Fruit fly (Drosophila melanogaster): Measurements from ENCODE around the gene CG18789.

The CG18789 gene

dm6 chr2L:12007331-12007791 lies 12.1 kb upstream of the CG18789 start (continued):
- TF ChIP-seq Lpt (GFP tag; optimal IDR thresholded peaks at IDR 0.05) (peak; percentile 91), cyc (GFP tag; optimal IDR thresholded peaks at IDR 0.05) (peak; percentile 35), lz (GFP tag; optimal IDR thresholded peaks at IDR 0.05) (peak; percentile 49), fd85E (GFP tag; optimal IDR thresholded peaks at IDR 0.05) (peak; percentile 78), Gug (GFP tag; IDR thresholded peaks at IDR 0.05) (no peak), CG11902 (GFP tag; optimal IDR thresholded peaks at IDR 0.05) (no peak)

DNA sequence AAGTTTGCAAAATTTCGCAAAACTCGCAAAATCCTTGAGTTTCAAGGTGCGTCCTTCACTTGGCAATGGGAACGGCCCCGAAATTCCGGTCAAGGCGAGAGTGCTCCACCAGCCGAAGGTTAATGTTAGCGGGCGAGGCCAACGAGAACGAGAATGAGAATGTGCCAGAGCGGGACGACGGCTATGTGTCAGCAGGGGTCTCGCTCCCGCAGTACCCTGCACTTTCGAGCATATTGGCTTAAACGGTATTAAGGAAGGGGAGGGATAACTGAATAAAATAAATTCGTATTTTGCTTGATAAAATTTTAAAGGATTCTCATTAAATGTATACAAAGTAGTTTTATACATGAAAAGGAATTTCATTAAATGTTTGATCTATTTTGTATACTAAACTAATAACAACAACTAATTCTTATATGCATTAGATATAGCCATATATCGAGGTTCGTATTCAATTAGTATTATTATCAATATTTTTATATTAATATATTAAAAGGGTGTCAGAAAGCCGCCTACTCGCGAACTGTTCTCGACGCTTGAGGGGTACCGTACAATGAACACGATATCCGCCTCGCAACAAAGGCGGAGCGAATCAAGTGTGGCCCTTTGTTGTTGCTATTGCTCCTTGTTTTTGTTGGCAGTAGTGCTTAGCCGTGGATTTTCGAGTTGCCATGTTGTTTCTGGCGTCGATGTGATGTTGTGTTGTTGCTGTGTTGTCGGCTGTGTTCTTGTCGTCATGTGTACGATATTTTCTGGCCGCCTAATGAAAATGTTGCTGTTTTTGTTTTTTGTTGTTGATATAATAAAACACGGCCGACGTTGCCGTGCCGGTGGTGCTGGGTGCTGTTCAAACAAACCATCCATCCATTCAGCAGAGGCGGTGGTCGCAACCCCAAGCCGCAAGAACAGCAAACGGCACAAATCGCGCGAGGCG lies 11.4 kb upstream of the CG18789 start:
- no peak for TF ChIP-seq CG6163 (GFP tag; IDR thresholded peaks at IDR 0.05)
- TF ChIP-seq CG34406 (GFP tag; optimal IDR thresholded peaks at IDR 0.05): peak; percentile 91
- no peak for TF ChIP-seq CG1621 (tag; optimal IDR thresholded peaks at IDR 0.05)
- peak; percentile 96 for TF ChIP-seq Eip78C (GFP tag)
- TF ChIP-seq CG6808 (GFP tag; optimal IDR thresholded peaks at IDR 0.05): peak; percentile 93
- TF ChIP-seq CG10669 (GFP tag; optimal IDR thresholded peaks at IDR 0.05): peak; percentile 86
- TF ChIP-seq CG32006 (GFP tag; optimal IDR thresholded peaks at IDR 0.05): peak; percentile 93
- peak; percentile 70 for TF ChIP-seq Hr39 (GFP tag; optimal IDR thresholded peaks at IDR 0.05)
- TF ChIP-seq Smox (GFP tag; optimal IDR thresholded peaks at IDR 0.05): peak; percentile 72
- no peak for TF ChIP-seq Hr38 (GFP tag; optimal IDR thresholded peaks at IDR 0.05)
- peak; percentile 84 for TF ChIP-seq CG11762 (GFP tag; optimal IDR thresholded peaks at IDR 0.05; ENCODE audit: insufficient read depth)
- TF ChIP-seq CG8632 (GFP tag; optimal IDR thresholded peaks at IDR 0.05): peak; percentile 92
- TF ChIP-seq dsx (GFP tag; optimal IDR thresholded peaks at IDR 0.05; ENCODE audit: poor library complexity, severe bottlenecking): peak; percentile 80
- peak; percentile 97 for TF ChIP-seq fkh (GFP tag; optimal IDR thresholded peaks at IDR 0.05)
- peak; percentile 24 to 94 for TF ChIP-seq salr (GFP tag; optimal IDR thresholded peaks at IDR 0.05)
- TF ChIP-seq CG6276 (GFP tag; optimal IDR thresholded peaks at IDR 0.05): peak; percentile 83
- TF ChIP-seq topi (GFP tag; optimal IDR thresholded peaks at IDR 0.05): peak; percentile 79
- peak; percentile 91 to 96 for TF ChIP-seq ss (GFP tag; optimal IDR thresholded peaks at IDR 0.05)
- peak; percentile 87 for TF ChIP-seq CG9139 (GFP tag; optimal IDR thresholded peaks at IDR 0.05)
- peak; percentile 78 for TF ChIP-seq Sox15 (GFP tag; optimal IDR thresholded peaks at IDR 0.05)
- TF ChIP-seq vri (GFP tag; optimal IDR thresholded peaks at IDR 0.05): no peak
- TF ChIP-seq achi (GFP tag; optimal IDR thresholded peaks at IDR 0.05): peak; percentile 89
- peak; percentile 82 for TF ChIP-seq net (GFP tag; optimal IDR thresholded peaks at IDR 0.05)
- peak; percentile 85 for TF ChIP-seq CG6792 (GFP tag; optimal IDR thresholded peaks at IDR 0.05)
- peak; percentile 57 for TF ChIP-seq dac (GFP tag; optimal IDR thresholded peaks at IDR 0.05)
- TF ChIP-seq fd85E (GFP tag; optimal IDR thresholded peaks at IDR 0.05): peak; percentile 14
- peak; percentile 95 for TF ChIP-seq Ets96B (tag; optimal IDR thresholded peaks at IDR 0.05)
- peak; percentile 90 for TF ChIP-seq Eip75B (GFP tag; optimal IDR thresholded peaks at IDR 0.05)
- peak; percentile 90 for TF ChIP-seq OdsH (GFP tag; optimal IDR thresholded peaks at IDR 0.05)
- TF ChIP-seq spab (GFP tag; optimal IDR thresholded peaks at IDR 0.05): peak; percentile 90
- no peak for TF ChIP-seq Eip93F (GFP tag; optimal IDR thresholded peaks at IDR 0.05)
- peak; percentile 87 for TF ChIP-seq CG11902 (GFP tag; optimal IDR thresholded peaks at IDR 0.05)
- peak; percentile 97 for TF ChIP-seq Blimp-1 (GFP tag; optimal IDR thresholded peaks at IDR 0.05)
- TF ChIP-seq Ets21C (GFP tag; optimal IDR thresholded peaks at IDR 0.05): peak; percentile 59
- TF ChIP-seq Gug (GFP tag; IDR thresholded peaks at IDR 0.05): no peak
- TF ChIP-seq CG6854 (GFP tag; optimal IDR thresholded peaks at IDR 0.05): no peak
- peak; percentile 59 for TF ChIP-seq Sox14 (GFP tag; optimal IDR thresholded peaks at IDR 0.05)
- peak; percentile 74 for TF ChIP-seq Met (GFP tag; optimal IDR thresholded peaks at IDR 0.05)
- peak; percentile 77 for TF ChIP-seq lz (GFP tag; optimal IDR thresholded peaks at IDR 0.05)
- peak; percentile 93 for TF ChIP-seq CG10631 (GFP tag; optimal IDR thresholded peaks at IDR 0.05)
- peak; percentile 81 for TF ChIP-seq CG7368 (GFP tag; optimal IDR thresholded peaks at IDR 0.05)
- peak; percentile 76 for TF ChIP-seq CG8319 (GFP tag; optimal IDR thresholded peaks at IDR 0.05)
- no peak for TF ChIP-seq CG8119 (GFP tag; IDR thresholded peaks at IDR 0.05)
- TF ChIP-seq svp (GFP tag): peak; percentile 98
- no peak for TF ChIP-seq CG11294 (GFP tag; IDR thresholded peaks at IDR 0.05)

All from whole organism, prepupa.